Worm (Caenorhabditis elegans) whole organism, early embryonic: ENCODE data around the gene F14D2.11.

Source experiments
- B0310.2 ChIP-seq: sonication (generic microtip); optimal IDR thresholded peaks from 2 replicates; lab custom pipeline; 2016; ENCODE audit warnings: mild to moderate bottlenecking, missing genetic modification characterization, missing compliant biosample characterization
- aly-1 ChIP-seq: sonication (generic microtip); optimal IDR thresholded peaks from 2 replicates; lab custom pipeline; 2016; ENCODE audit warnings: missing genetic modification characterization, missing compliant biosample characterization
- ama-1 ChIP-seq: fragments of 150-350 bp; optimal IDR thresholded peaks from 2 replicates; lab custom pipeline; 2014
- ceh-36 ChIP-seq: sonication (generic microtip); optimal IDR thresholded peaks from 2 replicates; lab custom pipeline; 2016; ENCODE audit warnings: missing genetic modification characterization, inconsistent platforms, missing compliant biosample characterization
- ets-7 ChIP-seq: sonication (generic microtip); optimal IDR thresholded peaks from 2 replicates; lab custom pipeline; 2016; ENCODE audit warnings: missing genotype, missing genetic modification characterization, missing compliant biosample characterization
- hmbx-1 ChIP-seq: sonication (generic microtip); optimal IDR thresholded peaks from 2 replicates; lab custom pipeline; 2016; ENCODE audit warnings: mild to moderate bottlenecking, missing genetic modification characterization, missing compliant biosample characterization
- hnd-1 ChIP-seq: sonication (generic microtip); optimal IDR thresholded peaks from 2 replicates; lab custom pipeline; 2016; ENCODE audit warnings: missing genetic modification characterization, missing compliant biosample characterization
- pes-1 ChIP-seq: fragments of 200-800 bp; sonication (Bioruptor generic); IDR thresholded peaks from 2 replicates; pipeline ENCODE4 v1.3.6; 2022; ENCODE audit warnings: missing genetic modification reagents, missing genetic modification characterization, missing compliant biosample characterization
- scrt-1 ChIP-seq: fragments of 200-800 bp; sonication (Bioruptor generic); IDR thresholded peaks from 2 replicates; pipeline ENCODE4 v1.3.6; 2022; ENCODE audit warnings: missing genetic modification characterization, missing compliant biosample characterization
- tbx-11 ChIP-seq: fragments of 200-800 bp; sonication (Bioruptor generic); IDR thresholded peaks from 2 replicates; pipeline ENCODE4 v1.3.6; 2022; ENCODE audit warnings: missing genetic modification characterization, missing compliant biosample characterization
- tra-4 ChIP-seq: sonication (generic microtip); optimal IDR thresholded peaks from 2 replicates; lab custom pipeline; 2017; ENCODE audit warnings: missing genetic modification characterization, missing compliant biosample characterization

- TF ChIP-seq tra-4, result no peak
- no peak for TF ChIP-seq tbx-11 (GFP tag; lab: Robert Waterston, UW)
- TF ChIP-seq B0310.2, result no peak
- TF ChIP-seq ama-1 (lab: Kevin White, UChicago), result no peak
- no peak for TF ChIP-seq ets-7 (tag; lab: Kevin White, UChicago)
- no peak for TF ChIP-seq aly-1 (tag; lab: Kevin White, UChicago)
- no peak for TF ChIP-seq hnd-1
- no peak for TF ChIP-seq scrt-1 (GFP tag; lab: Robert Waterston, UW)
- no peak for TF ChIP-seq pes-1 (GFP tag; lab: Robert Waterston, UW)
- TF ChIP-seq ceh-36, result no peak
- no peak for TF ChIP-seq hmbx-1 (tag; lab: Kevin White, UChicago)
These were observed 6.2 kb upstream of the F14D2.11 start, which contains the start of the genes F14D2.14 and bath-29 for ce11 chrII:3347940-3348610.
